Fruit fly (Drosophila melanogaster): ENCODE measurements around the gene term.

DNA sequence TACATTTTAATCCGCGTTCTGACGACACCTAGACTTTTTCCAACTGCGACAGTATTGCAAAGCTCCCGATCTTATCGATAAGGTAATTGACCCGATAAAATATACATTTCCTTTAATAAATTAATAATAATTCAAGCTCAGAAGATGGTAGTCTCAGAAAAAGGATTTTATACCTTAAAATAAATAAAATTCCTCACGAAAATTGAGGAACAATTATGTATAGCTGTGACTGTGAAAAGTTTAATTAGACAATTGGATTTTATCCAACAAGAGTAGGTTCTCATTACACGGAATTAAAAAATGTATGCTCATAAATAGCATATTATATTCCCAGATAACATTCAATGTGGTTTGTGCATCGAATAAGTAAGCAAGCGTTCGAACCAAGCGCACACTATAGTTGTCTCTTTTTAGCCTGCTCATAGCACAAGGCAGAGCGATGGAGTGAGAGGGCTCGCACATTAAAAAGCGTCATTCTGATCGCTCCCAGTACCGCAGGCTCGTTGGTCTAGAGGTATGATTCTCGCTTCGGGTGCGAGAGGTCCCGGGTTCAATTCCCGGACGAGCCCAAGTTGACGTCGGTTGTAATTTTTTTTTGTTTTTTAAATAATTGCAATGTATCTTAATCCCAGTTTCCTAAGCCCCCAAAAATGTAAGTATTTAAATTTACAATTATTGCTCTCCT lies 24.5 kb upstream of the term start, which contains the start of the genes CG13380 and CG4174:
- TF ChIP-seq rgr (GFP tag; optimal IDR thresholded peaks at IDR 0.05) (no peak), usp (GFP tag; optimal IDR thresholded peaks at IDR 0.05) (no peak), Hr78 (GFP tag; optimal IDR thresholded peaks at IDR 0.05) (no peak), N (GFP tag; optimal IDR thresholded peaks at IDR 0.05) (no peak), Abd-B (GFP tag; optimal IDR thresholded peaks at IDR 0.05) (no peak), pan (optimal IDR thresholded peaks at IDR 0.05) (no peak), Sp1 (GFP tag; optimal IDR thresholded peaks at IDR 0.05) (no peak), GATAd (GFP tag; optimal IDR thresholded peaks at IDR 0.05) (no peak), lola (GFP tag; optimal IDR thresholded peaks at IDR 0.05) (no peak), psq (GFP tag; optimal IDR thresholded peaks at IDR 0.05) (no peak), Vsx2 (GFP tag; optimal IDR thresholded peaks at IDR 0.05; ENCODE audit: partially characterized antibody) (no peak), fru (GFP tag; optimal IDR thresholded peaks at IDR 0.05) (no peak)

Data from whole organism, wandering third instar larva.